Fruit fly (Drosophila melanogaster) whole organism, wandering third instar larva: ENCODE data around the gene sd.

Experiments
- Dfd ChIP-seq: fragments of >200 bp; optimal IDR thresholded peaks from 2 replicates; lab custom pipeline; 2017; ENCODE audit warnings: missing biosample characterization, missing genetic modification characterization
- Jra ChIP-seq: sonication (Bioruptor generic); optimal IDR thresholded peaks from 2 replicates; lab custom pipeline; 2016; ENCODE audit warnings: missing biosample characterization, missing genetic modification characterization
- dmrt93B ChIP-seq: fragments of 200-800 bp; sonication (Bioruptor generic); optimal IDR thresholded peaks from 2 replicates; lab custom pipeline; 2018; ENCODE audit warnings: missing biosample characterization, mild to moderate bottlenecking, missing genetic modification characterization
- usp ChIP-seq: fragments of >200 bp; optimal IDR thresholded peaks from 2 replicates; lab custom pipeline; 2017; ENCODE audit warnings: missing biosample characterization, missing genetic modification characterization

- TF ChIP-seq usp (GFP tag; lab: Kevin White, UChicago): no peak
- TF ChIP-seq Dfd (GFP tag; lab: Kevin White, UChicago): no peak
- peak; percentile 64 for TF ChIP-seq Jra (GFP tag; lab: Kevin White, UChicago)
- TF ChIP-seq dmrt93B (GFP tag; lab: Kevin White, UChicago): no peak
Observed at dm6 chrX:15844139-15844538, 40.0 kb downstream of the sd start, which contains the start of the genes ArgRS and CG8578.
